Worm (Caenorhabditis elegans) whole organism, early embryonic: Measurements from ENCODE around the gene tag-294.

ENCODE experiments used
- aly-1 ChIP-seq: sonication (generic microtip); optimal IDR thresholded peaks from 2 replicates; lab custom pipeline; 2016; ENCODE audit warnings: missing genetic modification characterization, missing compliant biosample characterization
- ama-1 ChIP-seq: fragments of 150-350 bp; optimal IDR thresholded peaks from 2 replicates; lab custom pipeline; 2014
- ceh-13 ChIP-seq: fragments of 200-800 bp; sonication (Bioruptor generic); optimal IDR thresholded peaks from 2 replicates; lab custom pipeline; 2018; ENCODE audit warnings: mild to moderate bottlenecking, missing genetic modification characterization, missing compliant biosample characterization
- ceh-36 ChIP-seq: sonication (generic microtip); optimal IDR thresholded peaks from 2 replicates; lab custom pipeline; 2016; ENCODE audit warnings: missing genetic modification characterization, inconsistent platforms, missing compliant biosample characterization
- ets-7 ChIP-seq: sonication (generic microtip); optimal IDR thresholded peaks from 2 replicates; lab custom pipeline; 2016; ENCODE audit warnings: missing genotype, missing genetic modification characterization, missing compliant biosample characterization
- flt-1 ChIP-seq: fragments of 200-800 bp; sonication (Bioruptor generic); IDR thresholded peaks from 2 replicates; pipeline ENCODE4 v1.3.6; 2022; ENCODE audit warnings: missing genetic modification characterization, missing compliant biosample characterization
- hmbx-1 ChIP-seq: sonication (generic microtip); optimal IDR thresholded peaks from 2 replicates; lab custom pipeline; 2016; ENCODE audit warnings: mild to moderate bottlenecking, missing genetic modification characterization, missing compliant biosample characterization
- hmg-4 ChIP-seq: fragments of 200-800 bp; sonication (Bioruptor generic); optimal IDR thresholded peaks from 2 replicates; lab custom pipeline; 2018; ENCODE audit warnings: mild to moderate bottlenecking, missing genetic modification characterization, missing compliant biosample characterization
- hnd-1 ChIP-seq: sonication (generic microtip); optimal IDR thresholded peaks from 2 replicates; lab custom pipeline; 2016; ENCODE audit warnings: missing genetic modification characterization, missing compliant biosample characterization
- pes-1 ChIP-seq: fragments of 200-800 bp; sonication (Bioruptor generic); IDR thresholded peaks from 2 replicates; pipeline ENCODE4 v1.3.6; 2022; ENCODE audit warnings: missing genetic modification reagents, missing genetic modification characterization, missing compliant biosample characterization
- scrt-1 ChIP-seq: fragments of 200-800 bp; sonication (Bioruptor generic); IDR thresholded peaks from 2 replicates; pipeline ENCODE4 v1.3.6; 2022; ENCODE audit warnings: missing genetic modification characterization, missing compliant biosample characterization

- TF ChIP-seq ceh-13 (GFP tag; lab: Kevin White, UChicago) (no peak), ama-1 (lab: Kevin White, UChicago) (no peak), flt-1 (GFP tag; lab: Robert Waterston, UW) (no peak), ets-7 (no peak), ceh-36 (no peak), scrt-1 (GFP tag; lab: Robert Waterston, UW) (no peak), hmg-4 (GFP tag; lab: Kevin White, UChicago) (no peak), aly-1 (tag; lab: Kevin White, UChicago) (no peak), pes-1 (GFP tag; lab: Robert Waterston, UW) (no peak), hmbx-1 (tag; lab: Kevin White, UChicago) (no peak), hnd-1 (no peak)
Measured at ce11 chrX:5714077-5714675, 49.0 kb downstream of the tag-294 start, which contains the start of gene cyp-43A1.
